Fruit fly (Drosophila melanogaster) whole organism, embryonic: ENCODE data around the gene CG3434.

Experiments
- Asciz ChIP-seq: fragments of 200-800 bp; sonication (Bioruptor generic); optimal IDR thresholded peaks from 2 replicates; lab custom pipeline; 2017; ENCODE audit warnings: missing biosample characterization, mild to moderate bottlenecking, missing genetic modification characterization, missing genetic modification reagents
- Atf6 ChIP-seq: fragments of 200-800 bp; sonication (Bioruptor generic); IDR thresholded peaks from 2 replicates; pipeline ENCODE4 v1.3.6; 2022; ENCODE audit warnings: missing biosample characterization, missing genetic modification characterization
- CG10267 ChIP-seq: fragments of 200-800 bp; sonication (Bioruptor generic); optimal IDR thresholded peaks from 2 replicates; lab custom pipeline; 2018; ENCODE audit warnings: missing biosample characterization, mild to moderate bottlenecking, missing genetic modification characterization, moderate library complexity
- CG10274 ChIP-seq: fragments of 200-800 bp; sonication (Bioruptor generic); optimal IDR thresholded peaks from 3 replicates; lab custom pipeline; 2017; ENCODE audit warnings: missing biosample characterization, mild to moderate bottlenecking, missing genetic modification characterization
- CG11695 ChIP-seq: fragments of 200-800 bp; sonication (Bioruptor generic); IDR thresholded peaks from 3 replicates; pipeline ENCODE4 v1.3.6; 2022; ENCODE audit warnings: missing biosample characterization, missing genetic modification characterization
- CG11696 ChIP-seq: fragments of 200-800 bp; sonication (Bioruptor generic); IDR thresholded peaks from 2 replicates; pipeline ENCODE4 v1.3.6; 2022; ENCODE audit warnings: missing biosample characterization, missing genetic modification characterization
- CG1233 ChIP-seq: fragments of 200-800 bp; sonication (Bioruptor generic); optimal IDR thresholded peaks from 4 replicates; lab custom pipeline; 2018; ENCODE audit warnings: missing biosample characterization, mild to moderate bottlenecking, missing genetic modification characterization
- CG12659 ChIP-seq: fragments of 200-800 bp; sonication (Bioruptor generic); optimal IDR thresholded peaks from 3 replicates; lab custom pipeline; 2017; ENCODE audit warnings: mild to moderate bottlenecking, missing biosample characterization, missing genetic modification reagents, missing genetic modification characterization
- CG13123 ChIP-seq: fragments of 200-800 bp; sonication (Bioruptor generic); optimal IDR thresholded peaks from 2 replicates; lab custom pipeline; 2016; ENCODE audit warnings: missing biosample characterization, missing genetic modification characterization
- CG14860 ChIP-seq: fragments of 200-800 bp; sonication (Bioruptor generic); IDR thresholded peaks from 3 replicates; pipeline ENCODE4 v1.3.6; 2022; ENCODE audit warnings: missing biosample characterization, missing genetic modification characterization; ENCODE audit not compliant: partially characterized antibody
- CG15011 ChIP-seq: fragments of 200-800 bp; sonication (Bioruptor generic); optimal IDR thresholded peaks from 3 replicates; lab custom pipeline; 2018; ENCODE audit warnings: missing biosample characterization, mild to moderate bottlenecking, missing genetic modification characterization
- CG1529 ChIP-seq: fragments of 200-800 bp; sonication (Bioruptor generic); optimal IDR thresholded peaks from 3 replicates; lab custom pipeline; 2018; ENCODE audit warnings: missing biosample characterization, missing genetic modification characterization
- CG18764 ChIP-seq: fragments of 200-800 bp; sonication (Bioruptor generic); optimal IDR thresholded peaks from 3 replicates; lab custom pipeline; 2016; ENCODE audit warnings: missing biosample characterization, missing genetic modification characterization
- CG3838 ChIP-seq: fragments of 200-800 bp; sonication (Bioruptor generic); optimal IDR thresholded peaks from 3 replicates; lab custom pipeline; 2016; ENCODE audit warnings: missing biosample characterization, missing genetic modification characterization
- CG4820 ChIP-seq: fragments of 200-800 bp; sonication (Bioruptor generic); optimal IDR thresholded peaks from 3 replicates; lab custom pipeline; 2016; ENCODE audit warnings: missing biosample characterization, missing genetic modification characterization
- CG5953 ChIP-seq: fragments of 200-800 bp; sonication (Bioruptor generic); IDR thresholded peaks from 2 replicates; pipeline ENCODE4 v1.3.6; 2022; ENCODE audit warnings: missing biosample characterization, missing genetic modification characterization
- CG6272 ChIP-seq: fragments of 200-800 bp; sonication (Bioruptor generic); IDR thresholded peaks from 2 replicates; pipeline ENCODE4 v1.3.6; 2022; ENCODE audit warnings: missing biosample characterization, missing genetic modification characterization
- Dek ChIP-seq: fragments of 200-800 bp; sonication (Bioruptor generic); optimal IDR thresholded peaks from 3 replicates; lab custom pipeline; 2019; ENCODE audit warnings: missing biosample characterization, mild to moderate bottlenecking, missing genetic modification characterization, moderate library complexity
- Dll ChIP-seq: fragments of 200-800 bp; sonication (Bioruptor generic); IDR thresholded peaks from 4 replicates; pipeline ENCODE4 v1.3.6; 2022; ENCODE audit warnings: missing biosample characterization, missing genetic modification characterization; ENCODE audit not compliant: partially characterized antibody
- E2f2 ChIP-seq: fragments of 200-800 bp; sonication (Bioruptor generic); IDR thresholded peaks from 2 replicates; pipeline ENCODE4 v1.3.6; 2022; ENCODE audit warnings: missing biosample characterization, missing genetic modification characterization
- HLHmδ ChIP-seq: fragments of 200-800 bp; sonication (Bioruptor generic); optimal IDR thresholded peaks from 2 replicates; lab custom pipeline; 2018; ENCODE audit warnings: missing biosample characterization, mild to moderate bottlenecking, missing genetic modification characterization, moderate library complexity
- HmgD ChIP-seq: fragments of 200-800 bp; sonication (Bioruptor generic); optimal IDR thresholded peaks from 3 replicates; lab custom pipeline; 2016; ENCODE audit warnings: missing biosample characterization, missing genetic modification characterization
- Hr39 ChIP-seq: fragments of >200 bp; optimal IDR thresholded peaks from 2 replicates; lab custom pipeline; 2017
- Lhr ChIP-seq: fragments of 200-800 bp; sonication (Bioruptor generic); optimal IDR thresholded peaks from 3 replicates; lab custom pipeline; 2017; ENCODE audit warnings: mild to moderate bottlenecking, missing biosample characterization, missing genetic modification reagents, missing genetic modification characterization
- Lpt ChIP-seq: fragments of >200 bp; optimal IDR thresholded peaks from 2 replicates; lab custom pipeline; 2018; ENCODE audit warnings: missing biosample characterization, missing genetic modification characterization
- Med ChIP-seq: fragments of 200-800 bp; sonication (Bioruptor generic); peaks from one replicate; lab custom pipeline; 2016; ENCODE audit warnings: missing biosample characterization, missing genetic modification characterization, mild to moderate bottlenecking, inconsistent platforms, moderate library complexity
- Oli ChIP-seq: fragments of 200-800 bp; sonication (Bioruptor generic); optimal IDR thresholded peaks from 2 replicates; lab custom pipeline; 2018; ENCODE audit warnings: missing biosample characterization, mild to moderate bottlenecking, missing genetic modification characterization, moderate library complexity
- Opbp ChIP-seq: fragments of 200-800 bp; sonication (Bioruptor generic); IDR thresholded peaks from 3 replicates; pipeline ENCODE4 v1.3.6; 2022; ENCODE audit warnings: missing biosample characterization, missing genetic modification characterization; ENCODE audit not compliant: partially characterized antibody
- Sry-β ChIP-seq: fragments of 200-800 bp; sonication (Bioruptor generic); optimal IDR thresholded peaks from 2 replicates; lab custom pipeline; 2018; ENCODE audit warnings: missing biosample characterization, mild to moderate bottlenecking, missing genetic modification characterization, moderate library complexity
- Stat92E ChIP-seq, 3 experiments: fragments of >200 bp in 2 of 3; fragments of 200-800 bp in 1 of 3; sonication (Bioruptor generic) in 1 of 3; optimal IDR thresholded peaks; 2 replicates each; lab custom pipeline; 2017 to 2019; ENCODE audit warnings: missing biosample characterization in 3 of 3, missing genetic modification characterization in 3 of 3, mild to moderate bottlenecking in 1 of 3, moderate library complexity in 1 of 3
- bbx ChIP-seq: fragments of 200-800 bp; sonication (Bioruptor generic); IDR thresholded peaks from 2 replicates; pipeline ENCODE4 v1.3.6; 2022; ENCODE audit warnings: missing biosample characterization, missing genetic modification characterization; ENCODE audit not compliant: partially characterized antibody
- cas ChIP-seq: fragments of 200-800 bp; sonication (Bioruptor generic); IDR thresholded peaks from 2 replicates; pipeline ENCODE4 v1.3.6; 2022; ENCODE audit warnings: missing biosample characterization, missing genetic modification characterization
- disco-r ChIP-seq: fragments of 200-800 bp; sonication (Bioruptor generic); optimal IDR thresholded peaks from 2 replicates; lab custom pipeline; 2016; ENCODE audit warnings: missing biosample characterization, missing genetic modification characterization
- dmrt99B ChIP-seq: fragments of 200-800 bp; sonication (Bioruptor generic); optimal IDR thresholded peaks from 2 replicates; lab custom pipeline; 2018; ENCODE audit warnings: missing biosample characterization, mild to moderate bottlenecking, missing genetic modification characterization, moderate library complexity
- dpn ChIP-seq, 2 experiments: fragments of 200-800 bp; sonication (Bioruptor generic); optimal IDR thresholded peaks; 3 replicates each; lab custom pipeline; 2016; ENCODE audit warnings: missing biosample characterization in 2 of 2, missing genetic modification characterization in 2 of 2
- fd64A ChIP-seq: fragments of 200-800 bp; sonication (Bioruptor generic); optimal IDR thresholded peaks from 3 replicates; lab custom pipeline; 2018; ENCODE audit warnings: missing biosample characterization, mild to moderate bottlenecking, missing genetic modification characterization
- grn ChIP-seq: fragments of 200-800 bp; sonication (Bioruptor generic); optimal IDR thresholded peaks from 3 replicates; lab custom pipeline; 2017; ENCODE audit warnings: missing biosample characterization, missing genetic modification characterization
- gsb ChIP-seq: fragments of 200-800 bp; sonication (Bioruptor generic); IDR thresholded peaks from 2 replicates; pipeline ENCODE4 v1.3.6; 2022; ENCODE audit warnings: missing biosample characterization, missing genetic modification characterization
- ham ChIP-seq: fragments of 200-800 bp; sonication (Bioruptor generic); IDR thresholded peaks from 2 replicates; pipeline ENCODE4 v1.3.6; 2022; ENCODE audit warnings: missing biosample characterization, missing genetic modification characterization
- hbn ChIP-seq: fragments of 200-800 bp; sonication (Bioruptor generic); IDR thresholded peaks from 2 replicates; pipeline ENCODE4 v1.3.6; 2022; ENCODE audit warnings: missing biosample characterization, missing genetic modification characterization; ENCODE audit not compliant: partially characterized antibody
- hth ChIP-seq: fragments of >200 bp; optimal IDR thresholded peaks from 2 replicates; lab custom pipeline; 2017; ENCODE audit warnings: inconsistent platforms
- luna ChIP-seq: fragments of 200-800 bp; sonication (Bioruptor generic); optimal IDR thresholded peaks from 2 replicates; lab custom pipeline; 2016; ENCODE audit warnings: missing biosample characterization, missing genetic modification characterization
- maf-S ChIP-seq: fragments of 200-800 bp; sonication (Bioruptor generic); optimal IDR thresholded peaks from 2 replicates; lab custom pipeline; 2016; ENCODE audit warnings: missing biosample characterization, missing genetic modification characterization
- nerfin-1 ChIP-seq: fragments of 200-800 bp; sonication (Bioruptor generic); optimal IDR thresholded peaks from 3 replicates; lab custom pipeline; 2019; ENCODE audit warnings: missing biosample characterization, mild to moderate bottlenecking, missing genetic modification characterization, moderate library complexity
- pros ChIP-seq: fragments of 200-800 bp; sonication (Bioruptor generic); optimal IDR thresholded peaks from 3 replicates; lab custom pipeline; 2019; ENCODE audit warnings: missing biosample characterization, mild to moderate bottlenecking, missing genetic modification characterization, moderate library complexity
- ssp ChIP-seq: fragments of 200-800 bp; sonication (Bioruptor generic); IDR thresholded peaks from 2 replicates; pipeline ENCODE4 v1.3.6; 2022; ENCODE audit warnings: missing biosample characterization, missing genetic modification characterization
- stc ChIP-seq: fragments of 200-800 bp; sonication (Bioruptor generic); IDR thresholded peaks from 2 replicates; pipeline ENCODE4 v1.3.6; 2022; ENCODE audit warnings: missing biosample characterization, missing genetic modification characterization
- tup ChIP-seq: fragments of 200-800 bp; sonication (Bioruptor generic); optimal IDR thresholded peaks from 2 replicates; lab custom pipeline; 2016; ENCODE audit warnings: missing biosample characterization, mild to moderate bottlenecking, missing genetic modification characterization, moderate library complexity
- yki ChIP-seq: fragments of >200 bp; optimal IDR thresholded peaks from 3 replicates; lab custom pipeline; 2018
- zfh2 ChIP-seq: fragments of 200-800 bp; sonication (Bioruptor generic); optimal IDR thresholded peaks from 2 replicates; lab custom pipeline; 2016; ENCODE audit warnings: missing biosample characterization, missing genetic modification characterization

CG3434 gene

dm6 chr3L:9462247-9462769 lies 1.7 kb upstream of the CG3434 start (continued):
- peak; percentile 72 for TF ChIP-seq bbx (GFP tag; lab: Robert Waterston, UW)
- TF ChIP-seq CG1529, result peak; percentile 87
- peak; percentile 86 for TF ChIP-seq CG12659
- TF ChIP-seq ham (GFP tag; lab: Robert Waterston, UW), result 0 out of 2 replicates have a peak, but pooled peaks have one; percentile 34
- TF ChIP-seq disco-r (GFP tag; lab: Kevin White, UChicago), result peak; percentile 59
- TF ChIP-seq luna (GFP tag; lab: Kevin White, UChicago), result peak; percentile 36
- TF ChIP-seq Atf6 (GFP tag; lab: Robert Waterston, UW), result peak; percentile 73; the same call in 1 of the 2 replicates
- TF ChIP-seq hbn, result no peak
- TF ChIP-seq nerfin-1 (tag; lab: Kevin White, UChicago), result peak; percentile 86
- TF ChIP-seq Hr39 (lab: Kevin White, UChicago), result no peak
- TF ChIP-seq E2f2 (GFP tag; lab: Robert Waterston, UW), result peak; percentile 57; the same call in 1 of the 2 replicates
- peak; percentile 51 for TF ChIP-seq CG10274 (GFP tag; lab: Kevin White, UChicago)
- peak; percentile 77 for TF ChIP-seq CG1233 (GFP tag; lab: Kevin White, UChicago)
- peak; percentile 55 for TF ChIP-seq yki (lab: Kevin White, UChicago)
- peak; percentile 87 for TF ChIP-seq Med (GFP tag; lab: Kevin White, UChicago)
- no peak for TF ChIP-seq HLHmδ (GFP tag; lab: Kevin White, UChicago)
- TF ChIP-seq CG4820 (GFP tag; lab: Kevin White, UChicago), result peak; percentile 100
- TF ChIP-seq Dll (GFP tag; lab: Robert Waterston, UW), result peak; percentile 32; the same call in 1 of the 4 replicates
- TF ChIP-seq grn (GFP tag; lab: Kevin White, UChicago), result no peak
- peak; percentile 93 for TF ChIP-seq Asciz (GFP tag; lab: Kevin White, UChicago)
- peak; percentile 53; the same call in 2 of the 3 replicates for TF ChIP-seq Opbp (GFP tag; lab: Robert Waterston, UW)
- TF ChIP-seq Stat92E (GFP tag; optimal IDR thresholded peaks at IDR 0.05; lab: Kevin White, UChicago), result peak in 1 of 3 experiments; percentile 95
- no peak for TF ChIP-seq hth (lab: Kevin White, UChicago)
- TF ChIP-seq tup, result no peak
- TF ChIP-seq HmgD (GFP tag; lab: Kevin White, UChicago), result no peak
- 0 out of 2 replicates have a peak, but pooled peaks have one; percentile 6 for TF ChIP-seq ssp
- peak; percentile 54 for TF ChIP-seq Sry-β
- TF ChIP-seq Lpt (GFP tag; lab: Kevin White, UChicago), result no peak
- peak; percentile 58 for TF ChIP-seq zfh2 (GFP tag; lab: Kevin White, UChicago)
- peak; percentile 75 for TF ChIP-seq Lhr
- peak; percentile 92 for TF ChIP-seq CG10267 (tag; lab: Kevin White, UChicago)
- TF ChIP-seq pros, result peak; percentile 75
- peak; percentile 61 for TF ChIP-seq CG13123 (GFP tag; lab: Kevin White, UChicago)
- peak; percentile 51; the same call in 1 of the 2 replicates for TF ChIP-seq CG5953 (GFP tag; lab: Robert Waterston, UW)
- peak; percentile 79 for TF ChIP-seq CG18764
- TF ChIP-seq maf-S (GFP tag; lab: Kevin White, UChicago), result peak; percentile 84
- TF ChIP-seq cas (GFP tag; lab: Robert Waterston, UW), result 0 out of 2 replicates have a peak, but pooled peaks have one; percentile 37
- TF ChIP-seq dpn (GFP tag; optimal IDR thresholded peaks at IDR 0.05; lab: Kevin White, UChicago), result peak; percentile 73 to 77
- peak; percentile 82 for TF ChIP-seq stc
- TF ChIP-seq dmrt99B (tag; lab: Kevin White, UChicago), result peak; percentile 94
- TF ChIP-seq CG11695 (GFP tag; lab: Robert Waterston, UW), result peak; percentile 84
- no peak for TF ChIP-seq CG6272 (GFP tag; lab: Robert Waterston, UW)
- peak; percentile 35; the same call in 1 of the 2 replicates for TF ChIP-seq CG11696
- peak; percentile 62 for TF ChIP-seq fd64A (GFP tag; lab: Kevin White, UChicago)
- TF ChIP-seq CG3838 (GFP tag; lab: Kevin White, UChicago), result peak; percentile 24
- TF ChIP-seq gsb (GFP tag; lab: Robert Waterston, UW), result no peak
- TF ChIP-seq CG15011 (GFP tag; lab: Kevin White, UChicago), result peak; percentile 91
- TF ChIP-seq Oli (tag; lab: Kevin White, UChicago), result peak; percentile 87
- TF ChIP-seq CG14860, result no peak
- peak; percentile 89 for TF ChIP-seq Dek
